Worm (Caenorhabditis elegans) whole organism, L2 larva: ENCODE results near the gene pis-1.

Experiments
- ama-1 ChIP-seq: fragments of 150-350 bp; optimal IDR thresholded peaks from 2 replicates; lab custom pipeline; 2018; ENCODE audit warnings: inconsistent platforms
- ceh-82 ChIP-seq: fragments of 150-350 bp; optimal IDR thresholded peaks from 2 replicates; lab custom pipeline; 2014; ENCODE audit warnings: missing biosample characterization, missing genetic modification characterization
- lin-11 ChIP-seq: fragments of 150-350 bp; sonication (generic microtip); optimal IDR thresholded peaks from 2 replicates; lab custom pipeline; 2014; ENCODE audit warnings: missing biosample characterization, missing genetic modification characterization, inconsistent platforms, mixed read lengths
- nhr-25 ChIP-seq: fragments of 150-350 bp; sonication (generic microtip); optimal IDR thresholded peaks from 3 replicates; lab custom pipeline; 2014; ENCODE audit warnings: missing biosample characterization, missing genetic modification characterization
- nhr-77 ChIP-seq: fragments of 150-350 bp; optimal IDR thresholded peaks from 2 replicates; lab custom pipeline; 2014; ENCODE audit warnings: missing biosample characterization, missing genetic modification characterization
- unc-55 ChIP-seq: fragments of 150-350 bp; sonication (generic microtip); optimal IDR thresholded peaks from 3 replicates; lab custom pipeline; 2014; ENCODE audit warnings: missing biosample characterization, missing genetic modification reagents, missing genetic modification characterization

DNA sequence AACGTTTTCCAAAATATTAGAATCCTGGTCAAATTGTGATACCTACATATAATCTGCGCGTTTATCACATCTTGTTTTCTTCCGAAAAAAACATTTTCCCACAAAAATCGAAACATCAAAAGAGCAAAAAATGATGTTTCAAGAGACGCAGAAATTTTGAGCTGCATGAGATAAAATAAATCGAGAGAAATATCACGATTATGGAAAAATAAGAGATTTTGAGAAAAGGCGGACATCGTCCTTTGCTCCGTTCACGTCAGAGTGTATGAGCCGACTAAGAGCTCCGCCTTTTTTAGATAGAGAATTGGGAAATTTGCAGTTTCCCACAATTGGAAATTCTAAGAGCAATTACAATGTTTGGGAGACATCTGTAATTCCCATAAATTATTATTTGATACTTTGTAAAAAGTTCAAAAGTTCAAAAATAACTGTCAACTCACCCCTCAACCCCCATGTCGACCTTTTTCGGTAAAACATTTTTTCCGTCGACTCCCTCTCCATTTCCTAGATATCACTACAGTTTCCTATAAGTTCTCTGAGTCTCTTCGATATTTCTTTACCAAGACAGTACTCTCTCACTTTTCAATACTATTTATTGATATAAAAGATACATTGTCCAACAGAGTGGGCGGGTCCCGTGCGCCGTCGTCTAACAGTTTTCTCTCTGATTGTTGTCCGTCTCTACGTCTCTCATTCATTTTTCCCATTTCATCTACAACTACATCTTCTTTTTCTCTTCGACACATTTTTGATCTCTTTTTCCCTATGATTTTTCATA, 39.6 kb downstream of the pis-1 start:
- TF ChIP-seq lin-11 (no peak), ceh-82 (tag; lab: Kevin White, UChicago) (no peak), ama-1 (lab: Kevin White, UChicago) (no peak), nhr-25 (tag; lab: Kevin White, UChicago) (peak; percentile 69), nhr-77 (tag; lab: Kevin White, UChicago) (no peak), unc-55 (GFP tag; lab: Kevin White, UChicago) (no peak)
